Worm (Caenorhabditis elegans) whole organism, midembryonic: ENCODE data around the gene C44C10.11.

ENCODE experiments used
- klf-2 ChIP-seq: fragments of 200-800 bp; sonication (Bioruptor generic); conservative IDR thresholded peaks from 2 replicates; pipeline ENCODE4 v1.3.6; 2022; ENCODE audit warnings: missing genetic modification reagents, missing genetic modification characterization, missing compliant biosample characterization
- med-1 ChIP-seq: sonication (generic microtip); optimal IDR thresholded peaks from 2 replicates; lab custom pipeline; 2017; ENCODE audit warnings: missing genetic modification characterization, mild to moderate bottlenecking, missing compliant biosample characterization, antibody characterized with exemption, missing genetic modification reagents; ENCODE audit not compliant: insufficient read depth
- ref-1 ChIP-seq: fragments of 200-800 bp; sonication (Bioruptor generic); conservative IDR thresholded peaks from 2 replicates; pipeline ENCODE4 v1.3.6; 2022; ENCODE audit warnings: missing genetic modification reagents, missing genetic modification characterization, missing compliant biosample characterization
- tab-1 ChIP-seq: fragments of 200-800 bp; sonication (Bioruptor generic); IDR thresholded peaks from 2 replicates; pipeline ENCODE4 v1.3.6; 2022; ENCODE audit warnings: missing genetic modification characterization, missing compliant biosample characterization
- ztf-23 ChIP-seq: fragments of 200-800 bp; sonication (Bioruptor generic); IDR thresholded peaks from 2 replicates; pipeline ENCODE4 v1.3.6; 2022; ENCODE audit warnings: missing genetic modification reagents, missing genetic modification characterization, missing compliant biosample characterization

- no peak for TF ChIP-seq med-1 (GFP tag; lab: Kevin White, UChicago)
- TF ChIP-seq ztf-23 (GFP tag; lab: Robert Waterston, UW), result no peak
- no peak for TF ChIP-seq ref-1 (GFP tag; lab: Robert Waterston, UW)
- TF ChIP-seq klf-2, result no peak
- no peak for TF ChIP-seq tab-1 (GFP tag; lab: Robert Waterston, UW)
These were observed 48.5 kb downstream of the C44C10.11 start, which contains the start of gene sfxn-1.5 for ce11 chrX:11661625-11662024.
